Fruit fly (Drosophila melanogaster): ENCODE data around the gene CG1368.

DNA sequence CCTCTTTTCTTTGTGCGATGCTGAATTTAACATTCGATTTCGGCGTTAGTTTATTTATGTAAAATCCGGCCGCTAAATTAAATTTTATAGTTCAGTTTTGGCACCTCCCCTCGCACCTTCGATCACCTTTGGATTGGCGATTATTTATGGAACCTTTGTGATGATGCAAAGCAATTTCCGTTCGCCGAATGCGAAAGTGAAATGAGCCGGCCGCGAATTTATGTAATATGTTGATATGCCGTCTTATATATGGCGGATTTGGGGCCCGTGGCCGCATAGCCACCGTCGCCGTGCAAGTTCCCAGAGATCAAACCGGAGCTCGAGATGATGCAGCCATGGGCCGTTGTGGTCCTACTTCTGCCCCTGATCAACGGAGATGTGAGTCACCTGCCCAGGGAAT, 2.1 kb downstream of the CG1368 start, which contains the start of gene CG11581:
- TF ChIP-seq Dif (GFP tag; optimal IDR thresholded peaks at IDR 0.05; ENCODE audit: partially characterized antibody) (no peak), usp (GFP tag; optimal IDR thresholded peaks at IDR 0.05) (no peak), Vsx2 (GFP tag; optimal IDR thresholded peaks at IDR 0.05; ENCODE audit: partially characterized antibody) (no peak), lola (GFP tag; optimal IDR thresholded peaks at IDR 0.05) (no peak), h (GFP tag; optimal IDR thresholded peaks at IDR 0.05) (no peak), OdsH (GFP tag; optimal IDR thresholded peaks at IDR 0.05) (no peak), Dfd (GFP tag; optimal IDR thresholded peaks at IDR 0.05) (no peak), psq (GFP tag; optimal IDR thresholded peaks at IDR 0.05) (no peak), CG9705 (GFP tag; optimal IDR thresholded peaks at IDR 0.05) (no peak), dl (GFP tag; optimal IDR thresholded peaks at IDR 0.05; ENCODE audit: insufficient read depth in 1 of 2, partially characterized antibody in 2 of 2) (no peak), Hnf4 (GFP tag; optimal IDR thresholded peaks at IDR 0.05) (no peak), Sp1 (GFP tag; optimal IDR thresholded peaks at IDR 0.05) (no peak)

Measured in whole organism, wandering third instar larva.